Fruit fly (Drosophila melanogaster) whole organism, embryonic: ENCODE results near the gene CG5861.
A peak's percentile ranks its signal among the peaks of the same experiment; 100 is the strongest.

Experiments
- Asciz ChIP-seq: fragments of 200-800 bp; sonication (Bioruptor generic); optimal IDR thresholded peaks from 2 replicates; lab custom pipeline; 2017; ENCODE audit warnings: missing biosample characterization, mild to moderate bottlenecking, missing genetic modification characterization, missing genetic modification reagents
- BEAF-32 ChIP-seq: fragments of 200-800 bp; sonication (Bioruptor generic); optimal IDR thresholded peaks from 3 replicates; lab custom pipeline; 2017; ENCODE audit warnings: missing biosample characterization, missing genetic modification characterization, mild to moderate bottlenecking, moderate library complexity, missing genetic modification reagents
- CG10267 ChIP-seq: fragments of 200-800 bp; sonication (Bioruptor generic); optimal IDR thresholded peaks from 2 replicates; lab custom pipeline; 2018; ENCODE audit warnings: missing biosample characterization, mild to moderate bottlenecking, missing genetic modification characterization, moderate library complexity
- CG12299 ChIP-seq: fragments of 200-800 bp; sonication (Bioruptor generic); optimal IDR thresholded peaks from 2 replicates; lab custom pipeline; 2018; ENCODE audit warnings: missing biosample characterization, mild to moderate bottlenecking, missing genetic modification characterization
- CG1233 ChIP-seq: fragments of 200-800 bp; sonication (Bioruptor generic); optimal IDR thresholded peaks from 4 replicates; lab custom pipeline; 2018; ENCODE audit warnings: missing biosample characterization, mild to moderate bottlenecking, missing genetic modification characterization
- CG13287 ChIP-seq: fragments of 200-800 bp; sonication (Bioruptor generic); IDR thresholded peaks from 2 replicates; pipeline ENCODE4 v1.3.6; 2022; ENCODE audit warnings: missing biosample characterization, missing genetic modification characterization; ENCODE audit not compliant: partially characterized antibody
- CG14860 ChIP-seq: fragments of 200-800 bp; sonication (Bioruptor generic); IDR thresholded peaks from 3 replicates; pipeline ENCODE4 v1.3.6; 2022; ENCODE audit warnings: missing biosample characterization, missing genetic modification characterization; ENCODE audit not compliant: partially characterized antibody
- CG15011 ChIP-seq: fragments of 200-800 bp; sonication (Bioruptor generic); optimal IDR thresholded peaks from 3 replicates; lab custom pipeline; 2018; ENCODE audit warnings: missing biosample characterization, mild to moderate bottlenecking, missing genetic modification characterization
- CG15514 ChIP-seq: fragments of 200-800 bp; sonication (Bioruptor generic); optimal IDR thresholded peaks from 3 replicates; lab custom pipeline; 2017; ENCODE audit warnings: missing biosample characterization, missing genetic modification characterization, mild to moderate bottlenecking, moderate library complexity, missing genetic modification reagents
- CG2889 ChIP-seq: fragments of 200-800 bp; sonication (Bioruptor generic); IDR thresholded peaks from 3 replicates; pipeline ENCODE4 v1.3.6; 2022; ENCODE audit warnings: missing biosample characterization, missing genetic modification characterization
- CG31365 ChIP-seq: fragments of 200-800 bp; sonication (Bioruptor generic); optimal IDR thresholded peaks from 2 replicates; lab custom pipeline; 2018; ENCODE audit warnings: missing biosample characterization, mild to moderate bottlenecking, missing genetic modification characterization
- CG32532 ChIP-seq: fragments of 200-800 bp; sonication (Bioruptor generic); IDR thresholded peaks from 2 replicates; pipeline ENCODE4 v1.3.6; 2022; ENCODE audit warnings: missing biosample characterization, missing genetic modification characterization
- CG34224 ChIP-seq: fragments of 200-800 bp; sonication (Bioruptor generic); IDR thresholded peaks from 3 replicates; pipeline ENCODE4 v1.3.6; 2022; ENCODE audit warnings: missing biosample characterization, missing genetic modification characterization; ENCODE audit not compliant: partially characterized antibody
- CG3995 ChIP-seq: fragments of 200-800 bp; sonication (Bioruptor generic); optimal IDR thresholded peaks from 3 replicates; lab custom pipeline; 2016; ENCODE audit warnings: missing biosample characterization, missing genetic modification characterization
- CG5953 ChIP-seq: fragments of 200-800 bp; sonication (Bioruptor generic); IDR thresholded peaks from 2 replicates; pipeline ENCODE4 v1.3.6; 2022; ENCODE audit warnings: missing biosample characterization, missing genetic modification characterization
- CG6765 ChIP-seq: fragments of 200-800 bp; sonication (Bioruptor generic); optimal IDR thresholded peaks from 3 replicates; lab custom pipeline; 2017; ENCODE audit warnings: missing biosample characterization, mild to moderate bottlenecking, missing genetic modification characterization
- CG9876 ChIP-seq: fragments of 200-800 bp; sonication (Bioruptor generic); optimal IDR thresholded peaks from 2 replicates; lab custom pipeline; 2016; ENCODE audit warnings: missing biosample characterization, missing genetic modification characterization
- Hand ChIP-seq: fragments of 200-800 bp; sonication (Bioruptor generic); optimal IDR thresholded peaks from 2 replicates; lab custom pipeline; 2017; ENCODE audit warnings: mild to moderate bottlenecking, missing biosample characterization, missing genetic modification reagents, missing genetic modification characterization
- Hr51 ChIP-seq, 2 experiments: fragments of 200-800 bp; sonication (Bioruptor generic); optimal IDR thresholded peaks; 2 replicates in 1 of 2; 3 replicates in 1 of 2; lab custom pipeline; 2016 to 2018; ENCODE audit warnings: missing biosample characterization in 2 of 2, missing genetic modification characterization in 2 of 2, mild to moderate bottlenecking in 1 of 2, moderate library complexity in 1 of 2
- Max ChIP-seq: fragments of 200-800 bp; sonication (Bioruptor generic); optimal IDR thresholded peaks from 2 replicates; lab custom pipeline; 2016; ENCODE audit warnings: missing biosample characterization, mild to moderate bottlenecking, missing genetic modification characterization
- Nf-YB ChIP-seq: fragments of 200-800 bp; sonication (Bioruptor generic); optimal IDR thresholded peaks from 3 replicates; lab custom pipeline; 2019; ENCODE audit warnings: missing biosample characterization, mild to moderate bottlenecking, missing genetic modification characterization, moderate library complexity
- Oaz ChIP-seq: fragments of 200-800 bp; sonication (Bioruptor generic); IDR thresholded peaks from 2 replicates; pipeline ENCODE4 v1.3.6; 2022; ENCODE audit warnings: missing biosample characterization, missing genetic modification characterization
- amos ChIP-seq: fragments of 200-800 bp; sonication (Bioruptor generic); IDR thresholded peaks from 2 replicates; pipeline ENCODE4 v1.3.6; 2022; ENCODE audit warnings: missing biosample characterization, missing genetic modification characterization; ENCODE audit not compliant: partially characterized antibody
- az2 ChIP-seq: fragments of 200-800 bp; sonication (Bioruptor generic); optimal IDR thresholded peaks from 3 replicates; lab custom pipeline; 2016; ENCODE audit warnings: missing biosample characterization, missing genetic modification characterization
- bowl ChIP-seq: fragments of 200-800 bp; sonication (Bioruptor generic); IDR thresholded peaks from 2 replicates; pipeline ENCODE4 v1.3.6; 2022; ENCODE audit warnings: missing biosample characterization, missing genetic modification characterization
- cg ChIP-seq: fragments of 200-800 bp; sonication (Bioruptor generic); optimal IDR thresholded peaks from 3 replicates; lab custom pipeline; 2019; ENCODE audit warnings: missing biosample characterization, mild to moderate bottlenecking, missing genetic modification characterization, moderate library complexity
- corto ChIP-seq: fragments of 200-800 bp; sonication (Bioruptor generic); optimal IDR thresholded peaks from 2 replicates; lab custom pipeline; 2016; ENCODE audit warnings: missing biosample characterization, mild to moderate bottlenecking, missing genetic modification characterization, moderate library complexity
- crol ChIP-seq: fragments of 200-800 bp; sonication (Bioruptor generic); IDR thresholded peaks from 2 replicates; pipeline ENCODE4 v1.3.6; 2022; ENCODE audit warnings: missing biosample characterization, missing genetic modification characterization
- dan ChIP-seq: fragments of 200-800 bp; sonication (Bioruptor generic); IDR thresholded peaks from 2 replicates; pipeline ENCODE4 v1.3.6; 2022; ENCODE audit warnings: missing biosample characterization, missing genetic modification characterization
- ems ChIP-seq: fragments of 200-800 bp; sonication (Bioruptor generic); optimal IDR thresholded peaks from 3 replicates; lab custom pipeline; 2016; ENCODE audit warnings: missing biosample characterization, missing genetic modification characterization
- fd3F ChIP-seq: fragments of 200-800 bp; sonication (Bioruptor generic); optimal IDR thresholded peaks from 2 replicates; lab custom pipeline; 2018; ENCODE audit warnings: missing biosample characterization, mild to moderate bottlenecking, missing genetic modification characterization, moderate library complexity
- fu2 ChIP-seq: fragments of 200-800 bp; sonication (Bioruptor generic); optimal IDR thresholded peaks from 2 replicates; lab custom pipeline; 2016; ENCODE audit warnings: missing biosample characterization, missing genetic modification characterization
- gem ChIP-seq: fragments of 200-800 bp; sonication (Bioruptor generic); optimal IDR thresholded peaks from 2 replicates; lab custom pipeline; 2019; ENCODE audit warnings: missing biosample characterization, mild to moderate bottlenecking, missing genetic modification characterization, moderate library complexity
- hbn ChIP-seq: fragments of 200-800 bp; sonication (Bioruptor generic); IDR thresholded peaks from 2 replicates; pipeline ENCODE4 v1.3.6; 2022; ENCODE audit warnings: missing biosample characterization, missing genetic modification characterization; ENCODE audit not compliant: partially characterized antibody
- jigr1 ChIP-seq: fragments of 200-800 bp; sonication (Bioruptor generic); IDR thresholded peaks from 3 replicates; pipeline ENCODE4 v1.3.6; 2022; ENCODE audit warnings: missing biosample characterization, missing genetic modification characterization
- lab ChIP-seq: fragments of 200-800 bp; sonication (Bioruptor generic); optimal IDR thresholded peaks from 3 replicates; lab custom pipeline; 2017; ENCODE audit warnings: missing biosample characterization, missing genetic modification characterization, mild to moderate bottlenecking, moderate library complexity, missing genetic modification reagents
- nom ChIP-seq: fragments of 200-800 bp; sonication (Bioruptor generic); optimal IDR thresholded peaks from 2 replicates; lab custom pipeline; 2017; ENCODE audit warnings: missing biosample characterization, missing genetic modification characterization, mild to moderate bottlenecking, moderate library complexity, missing genetic modification reagents
- phol ChIP-seq: fragments of 200-800 bp; sonication (Bioruptor generic); optimal IDR thresholded peaks from 3 replicates; lab custom pipeline; 2018; ENCODE audit warnings: missing biosample characterization, mild to moderate bottlenecking, missing genetic modification characterization, moderate library complexity
- pnt ChIP-seq: fragments of 200-800 bp; sonication (Bioruptor generic); optimal IDR thresholded peaks from 3 replicates; lab custom pipeline; 2016; ENCODE audit warnings: missing biosample characterization, missing genetic modification characterization
- pzg ChIP-seq: fragments of 200-800 bp; sonication (Bioruptor generic); optimal IDR thresholded peaks from 3 replicates; lab custom pipeline; 2018; ENCODE audit warnings: missing biosample characterization, mild to moderate bottlenecking, missing genetic modification characterization, moderate library complexity
- slbo ChIP-seq: fragments of 200-800 bp; sonication (Bioruptor generic); IDR thresholded peaks from 2 replicates; pipeline ENCODE4 v1.3.6; 2022; ENCODE audit warnings: missing biosample characterization, missing genetic modification characterization
- sqz ChIP-seq: fragments of 200-800 bp; sonication (Bioruptor generic); optimal IDR thresholded peaks from 3 replicates; lab custom pipeline; 2018; ENCODE audit warnings: missing biosample characterization, mild to moderate bottlenecking, missing genetic modification characterization
- stwl ChIP-seq: fragments of 200-800 bp; sonication (Bioruptor generic); optimal IDR thresholded peaks from 3 replicates; lab custom pipeline; 2018; ENCODE audit warnings: missing biosample characterization, mild to moderate bottlenecking, missing genetic modification characterization, moderate library complexity
- tap ChIP-seq: fragments of 200-800 bp; optimal IDR thresholded peaks from 3 replicates; lab custom pipeline; 2019; ENCODE audit warnings: missing biosample characterization, mild to moderate bottlenecking, missing genetic modification characterization, moderate library complexity
- trem ChIP-seq: fragments of 200-800 bp; optimal IDR thresholded peaks from 3 replicates; lab custom pipeline; 2019; ENCODE audit warnings: missing biosample characterization, mild to moderate bottlenecking, missing genetic modification characterization, moderate library complexity
- unpg ChIP-seq: fragments of 200-800 bp; sonication (Bioruptor generic); optimal IDR thresholded peaks from 3 replicates; lab custom pipeline; 2018; ENCODE audit warnings: missing biosample characterization, mild to moderate bottlenecking, missing genetic modification characterization, moderate library complexity
- wor ChIP-seq: fragments of 200-800 bp; sonication (Bioruptor generic); IDR thresholded peaks from 2 replicates; pipeline ENCODE4 v1.3.6; 2022; ENCODE audit warnings: missing biosample characterization, missing genetic modification characterization

The CG5861 gene

dm6 chr2L:16325515-16326257 lies 18.6 kb upstream of the CG5861 start, which contains the start of gene cact (continued):
- TF ChIP-seq Hr51 (GFP tag; optimal IDR thresholded peaks at IDR 0.05; lab: Kevin White, UChicago), result peak; percentile 92 to 93
- peak; percentile 90 for TF ChIP-seq ems (GFP tag; lab: Kevin White, UChicago)
- peak; percentile 94 for TF ChIP-seq trem (tag; lab: Kevin White, UChicago)
- TF ChIP-seq az2 (GFP tag; lab: Kevin White, UChicago), result peak; percentile 95
- no peak; the same call in none of the 2 replicates for TF ChIP-seq crol (GFP tag; lab: Robert Waterston, UW)
- TF ChIP-seq CG31365 (tag; lab: Kevin White, UChicago), result peak; percentile 16
- no peak for TF ChIP-seq CG34224 (GFP tag; lab: Robert Waterston, UW)
- TF ChIP-seq BEAF-32 (GFP tag; lab: Kevin White, UChicago), result peak; percentile 70
- TF ChIP-seq unpg (GFP tag; lab: Kevin White, UChicago), result peak; percentile 95
- peak; percentile 71 for TF ChIP-seq tap (tag; lab: Kevin White, UChicago)
- TF ChIP-seq CG9876 (GFP tag; lab: Kevin White, UChicago), result peak; percentile 89
- peak; percentile 80 for TF ChIP-seq stwl (tag; lab: Kevin White, UChicago)
- peak; percentile 71 for TF ChIP-seq Oaz (GFP tag; lab: Robert Waterston, UW)
- TF ChIP-seq gem, result peak; percentile 97
- peak; percentile 84 for TF ChIP-seq Asciz
- TF ChIP-seq CG15011 (GFP tag; lab: Kevin White, UChicago), result peak; percentile 85
- TF ChIP-seq bowl, result peak; percentile 32; the same call in 1 of the 2 replicates
- TF ChIP-seq pnt (GFP tag; lab: Kevin White, UChicago), result peak; percentile 93
- TF ChIP-seq CG15514 (GFP tag; lab: Kevin White, UChicago), result peak; percentile 93
- TF ChIP-seq slbo (GFP tag; lab: Robert Waterston, UW), result peak; percentile 92
- peak; percentile 24; the same call in 1 of the 2 replicates for TF ChIP-seq CG5953
- TF ChIP-seq CG3995, result peak; percentile 56
- TF ChIP-seq fu2 (GFP tag; lab: Kevin White, UChicago), result peak; percentile 94
- TF ChIP-seq fd3F, result peak; percentile 88
- TF ChIP-seq Max, result peak; percentile 87
- peak; percentile 78 for TF ChIP-seq corto
- peak; percentile 63 for TF ChIP-seq CG6765 (GFP tag; lab: Kevin White, UChicago)
- peak; percentile 77 for TF ChIP-seq CG1233 (GFP tag; lab: Kevin White, UChicago)
- TF ChIP-seq jigr1 (GFP tag; lab: Robert Waterston, UW), result no peak
- peak; percentile 90 for TF ChIP-seq CG10267 (tag; lab: Kevin White, UChicago)
- TF ChIP-seq phol (tag; lab: Kevin White, UChicago), result peak; percentile 95
- TF ChIP-seq hbn, result peak; percentile 61
- peak; percentile 64 for TF ChIP-seq Hand (GFP tag; lab: Kevin White, UChicago)
- peak; percentile 89 for TF ChIP-seq CG12299 (tag; lab: Kevin White, UChicago)
- peak; percentile 82 for TF ChIP-seq Nf-YB (GFP tag; lab: Kevin White, UChicago)
- TF ChIP-seq dan (GFP tag; lab: Robert Waterston, UW), result no peak
- peak; percentile 68 for TF ChIP-seq CG13287 (GFP tag; lab: Robert Waterston, UW)
- peak; percentile 95 for TF ChIP-seq lab (GFP tag; lab: Kevin White, UChicago)
- peak; percentile 59 for TF ChIP-seq sqz
- peak; percentile 73 for TF ChIP-seq nom
- peak; percentile 66 for TF ChIP-seq pzg (GFP tag; lab: Kevin White, UChicago)
- peak; percentile 79 for TF ChIP-seq wor (GFP tag; lab: Robert Waterston, UW)
- TF ChIP-seq amos (GFP tag; lab: Robert Waterston, UW), result 0 out of 2 replicates have a peak, but pooled peaks have one; percentile 30
- peak; percentile 94 for TF ChIP-seq CG32532
- TF ChIP-seq cg (GFP tag; lab: Kevin White, UChicago), result peak; percentile 84
- peak; percentile 68; the same call in 2 of the 3 replicates for TF ChIP-seq CG2889 (GFP tag; lab: Robert Waterston, UW)
- TF ChIP-seq CG14860 (GFP tag; lab: Robert Waterston, UW), result no peak
